Fruit fly (Drosophila melanogaster) whole organism, wandering third instar larva: ENCODE results near the gene CG11109.

ENCODE experiments used
- Hr78 ChIP-seq: fragments of >200 bp; optimal IDR thresholded peaks from 2 replicates; lab custom pipeline; 2017; ENCODE audit warnings: missing biosample characterization, missing genetic modification characterization
- OdsH ChIP-seq: fragments of 200-800 bp; sonication (Bioruptor generic); optimal IDR thresholded peaks from 2 replicates; lab custom pipeline; 2016; ENCODE audit warnings: missing biosample characterization, mild to moderate bottlenecking, missing genetic modification characterization
- Sp1 ChIP-seq: fragments of 200-800 bp; sonication (Bioruptor generic); optimal IDR thresholded peaks from 3 replicates; lab custom pipeline; 2019; ENCODE audit warnings: missing biosample characterization, mild to moderate bottlenecking, missing genetic modification characterization, moderate library complexity
- h ChIP-seq: fragments of 200-800 bp; sonication (Bioruptor generic); optimal IDR thresholded peaks from 3 replicates; lab custom pipeline; 2016; ENCODE audit warnings: missing biosample characterization, mild to moderate bottlenecking, missing genetic modification characterization
- lola ChIP-seq: fragments of >200 bp; optimal IDR thresholded peaks from 2 replicates; lab custom pipeline; 2017; ENCODE audit warnings: missing biosample characterization, missing genetic modification characterization
- pan ChIP-seq: fragments of >200 bp; optimal IDR thresholded peaks from 2 replicates; lab custom pipeline; 2017
- woc ChIP-seq: sonication (Bioruptor generic); optimal IDR thresholded peaks from 2 replicates; lab custom pipeline; 2016; ENCODE audit warnings: missing biosample characterization, mild to moderate bottlenecking, missing genetic modification characterization

- peak; percentile 33 for TF ChIP-seq h
- no peak for TF ChIP-seq OdsH (GFP tag; lab: Kevin White, UChicago)
- no peak for TF ChIP-seq woc (GFP tag; lab: Kevin White, UChicago)
- peak; percentile 2 for TF ChIP-seq Sp1 (GFP tag; lab: Kevin White, UChicago)
- no peak for TF ChIP-seq pan (lab: Kevin White, UChicago)
- TF ChIP-seq Hr78 (GFP tag; lab: Kevin White, UChicago): no peak
- no peak for TF ChIP-seq lola
Observed at dm6 chr3L:22871030-22871844, 763 bp upstream of the CG11109 start.
